Worm (Caenorhabditis elegans): ENCODE results near the gene hot-6.
A peak's percentile ranks its signal among the peaks of the same experiment; 100 is the strongest.

The hot-6 gene

DNA sequence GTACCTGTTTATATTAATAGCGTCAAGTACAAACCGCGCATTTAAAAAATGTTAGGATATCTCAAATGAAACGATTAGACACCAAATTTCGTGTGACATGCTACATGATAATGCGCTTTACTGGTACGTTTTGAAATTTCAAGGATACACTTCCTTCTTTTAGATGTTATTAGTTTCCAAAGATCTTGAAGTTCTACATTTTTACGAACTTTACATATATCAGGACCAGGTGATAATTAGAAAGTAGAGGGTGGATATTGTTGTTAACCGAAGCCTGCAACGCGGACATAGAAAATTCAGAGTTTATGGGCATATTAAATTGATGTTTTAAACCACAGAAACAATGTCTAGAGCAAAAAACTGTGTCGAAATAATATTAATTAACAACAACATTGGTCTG, 9.6 kb downstream of the hot-6 start:
- peak in 1 of 2 experiments; percentile 93 for TF ChIP-seq unc-62 (GFP tag; optimal IDR thresholded peaks at IDR 0.05 in 1 of 2)
- no peak for TF ChIP-seq unc-62 (tag; optimal IDR thresholded peaks at IDR 0.05)
- no peak for TF ChIP-seq ztf-11 (tag; optimal IDR thresholded peaks at IDR 0.05)
- no peak for TF ChIP-seq snpc-4 (tag; optimal IDR thresholded peaks at IDR 0.05)

DNA sequence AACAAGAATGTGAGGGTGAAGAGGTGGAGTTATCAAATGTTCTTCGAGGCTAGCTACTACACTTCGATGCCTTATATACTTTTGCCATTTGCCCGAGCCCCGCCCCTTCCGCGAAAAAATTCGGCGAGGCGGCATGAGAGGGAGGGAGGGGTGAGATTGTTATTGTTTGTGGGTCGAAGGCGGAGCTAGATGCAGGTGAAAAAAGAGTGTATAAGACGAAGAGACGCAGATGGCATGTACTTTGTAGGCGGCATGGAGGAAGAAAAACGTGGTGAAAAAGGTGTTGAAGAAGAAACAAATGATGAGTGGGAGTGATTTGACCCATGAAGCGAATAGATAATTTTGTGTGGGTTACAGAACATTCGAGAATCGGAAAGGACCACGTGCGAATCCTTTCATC, 10.3 kb downstream of the hot-6 start, which contains the start of gene C13G3.1:
Gene C13G3.1 (minus strand): TSS at position 47 of the 400 bp plus-strand sequence.
- TF ChIP-seq fkh-10 (GFP tag; optimal IDR thresholded peaks at IDR 0.05) (no peak), ceh-20 (GFP tag; IDR thresholded peaks at IDR 0.05) (no peak), nhr-237 (tag; optimal IDR thresholded peaks at IDR 0.05) (no peak), unc-39 (tag; optimal IDR thresholded peaks at IDR 0.05) (no peak), Y5F2A.4 (GFP tag; optimal IDR thresholded peaks at IDR 0.05) (no peak), dve-1 (tag; optimal IDR thresholded peaks at IDR 0.05; ENCODE audit: insufficient read depth) (no peak), aly-2 (tag; optimal IDR thresholded peaks at IDR 0.05) (no peak), snpc-1.2 (GFP tag; IDR thresholded peaks at IDR 0.05) (no peak), unc-62 (GFP tag; optimal IDR thresholded peaks at IDR 0.05 in 1 of 2) (no peak), unc-62 (tag; optimal IDR thresholded peaks at IDR 0.05) (no peak), nhr-28 (tag; optimal IDR thresholded peaks at IDR 0.05) (peak; percentile 1), nhr-6 (tag; optimal IDR thresholded peaks at IDR 0.05) (no peak), ceh-28 (tag; optimal IDR thresholded peaks at IDR 0.05) (no peak), vab-7 (GFP tag; IDR thresholded peaks at IDR 0.05) (no peak), gei-8 (GFP tag; optimal IDR thresholded peaks at IDR 0.05) (no peak), ceh-82 (tag; optimal IDR thresholded peaks at IDR 0.05) (no peak), hlh-30 (tag; optimal IDR thresholded peaks at IDR 0.05; ENCODE audit: insufficient read depth) (peak; percentile 11), ces-1 (GFP tag; optimal IDR thresholded peaks at IDR 0.05) (no peak), mxl-3 (GFP tag; optimal IDR thresholded peaks at IDR 0.05) (peak; percentile 7), Y105C5A.15 (GFP tag; IDR thresholded peaks at IDR 0.05) (no peak), saeg-2 (GFP tag; IDR thresholded peaks at IDR 0.05) (no peak), lir-3 (tag; optimal IDR thresholded peaks at IDR 0.05) (no peak), sdz-12 (GFP tag; optimal IDR thresholded peaks at IDR 0.05) (no peak), daf-12 (tag; optimal IDR thresholded peaks at IDR 0.05) (no peak), nhr-11 (tag; optimal IDR thresholded peaks at IDR 0.05) (no peak), aha-1 (tag) (peak; percentile 59), tra-1 (GFP tag; IDR thresholded peaks at IDR 0.05) (no peak), skn-1 (tag; optimal IDR thresholded peaks at IDR 0.05) (no peak), fos-1 (tag; optimal IDR thresholded peaks at IDR 0.05) (no peak), nhr-102 (tag; optimal IDR thresholded peaks at IDR 0.05) (no peak)

DNA sequence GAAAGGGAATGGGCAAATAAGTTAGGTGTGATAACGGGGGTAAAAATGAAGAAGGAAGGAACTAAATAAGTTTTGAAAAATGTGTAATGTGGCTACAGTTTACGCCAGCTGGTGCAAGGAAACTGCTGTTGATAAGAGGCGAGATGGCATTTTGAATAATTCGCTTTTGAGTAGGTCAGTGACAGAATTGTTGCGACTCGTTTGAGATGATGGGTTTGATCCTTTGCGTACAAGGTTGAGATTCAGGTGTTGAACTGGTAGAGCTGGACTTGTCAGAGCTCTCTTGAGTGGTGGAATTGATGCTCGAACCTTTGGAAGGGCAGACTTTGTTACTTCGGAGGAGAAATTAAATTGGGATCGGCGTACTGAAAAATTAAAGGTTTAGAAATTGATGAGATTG, 10.9 kb downstream of the hot-6 start:
- TF ChIP-seq D1046.2 (GFP tag; IDR thresholded peaks at IDR 0.05) (no peak), ztf-7 (tag; optimal IDR thresholded peaks at IDR 0.05) (no peak), nhr-28 (tag; optimal IDR thresholded peaks at IDR 0.05) (peak; percentile 6), set-16 (GFP tag; IDR thresholded peaks at IDR 0.05) (no peak)

DNA sequence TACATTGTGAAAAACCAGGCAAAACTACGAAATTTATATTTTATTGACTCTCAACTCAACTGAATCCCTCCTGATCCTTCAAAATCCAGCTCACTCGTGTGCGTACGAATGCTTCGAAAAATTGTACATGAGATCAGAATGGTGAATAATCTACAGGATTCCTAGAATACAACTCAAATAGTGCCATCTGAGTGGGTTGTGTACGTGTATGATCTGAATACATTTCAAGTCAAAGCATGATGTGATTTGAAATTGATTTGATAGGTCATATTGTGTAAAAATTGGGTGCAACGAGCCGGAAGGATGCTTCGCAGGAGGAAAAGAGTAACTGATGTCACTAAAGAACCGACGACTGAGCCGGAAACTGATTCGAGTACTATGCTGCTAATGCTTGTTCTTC, 12.0 kb downstream of the hot-6 start:
- TF ChIP-seq F10B5.3 (tag; optimal IDR thresholded peaks at IDR 0.05): no peak
- TF ChIP-seq nhr-102 (tag; optimal IDR thresholded peaks at IDR 0.05): no peak
- TF ChIP-seq F44E2.7 (GFP tag; IDR thresholded peaks at IDR 0.05): no peak
- TF ChIP-seq mxl-2 (GFP tag; conservative IDR thresholded peaks at IDR 0.05): no peak
- no peak for TF ChIP-seq nhr-10 (tag; optimal IDR thresholded peaks at IDR 0.05)
- TF ChIP-seq F37D6.2 (tag; optimal IDR thresholded peaks at IDR 0.05): no peak
- no peak for TF ChIP-seq ctbp-1 (GFP tag; IDR thresholded peaks at IDR 0.05)
- TF ChIP-seq lin-29 (GFP tag; IDR thresholded peaks at IDR 0.05): no peak
- TF ChIP-seq pha-4 (GFP tag; IDR thresholded peaks at IDR 0.05): no peak
- TF ChIP-seq pha-4 (tag; optimal IDR thresholded peaks at IDR 0.05): no peak
- TF ChIP-seq lsy-2 (tag; optimal IDR thresholded peaks at IDR 0.05): no peak
- no peak for TF ChIP-seq ceh-62 (tag; optimal IDR thresholded peaks at IDR 0.05)
- TF ChIP-seq arid-1 (GFP tag; conservative IDR thresholded peaks at IDR 0.05): no peak
- TF ChIP-seq ceh-28 (tag; optimal IDR thresholded peaks at IDR 0.05): no peak
- no peak for TF ChIP-seq Y48G9A.11 (GFP tag; IDR thresholded peaks at IDR 0.05)
- TF ChIP-seq daf-12 (tag; optimal IDR thresholded peaks at IDR 0.05): no peak
